Worm (Caenorhabditis elegans) whole organism, mixed stage, embryonic: ENCODE results near the gene R74.7.

Experiments
- M03D4.4 ChIP-seq: sonication (generic microtip); optimal IDR thresholded peaks from 2 replicates; lab custom pipeline; 2017; ENCODE audit warnings: mild to moderate bottlenecking, missing genetic modification characterization, missing compliant biosample characterization
- elt-1 ChIP-seq: sonication (generic microtip); optimal IDR thresholded peaks from 2 replicates; lab custom pipeline; 2017; ENCODE audit warnings: missing genetic modification characterization, mild to moderate bottlenecking, missing compliant biosample characterization, antibody characterized with exemption, moderate library complexity, borderline replicate concordance; ENCODE audit not compliant: insufficient read depth
- lin-13 ChIP-seq: fragments of 150-350 bp; optimal IDR thresholded peaks from 2 replicates; lab custom pipeline; 2014; ENCODE audit warnings: missing biosample characterization, missing genetic modification characterization
- lin-32 ChIP-seq: fragments of 200-800 bp; sonication (Bioruptor generic); optimal IDR thresholded peaks from 2 replicates; lab custom pipeline; 2018; ENCODE audit warnings: mild to moderate bottlenecking, missing genetic modification characterization, missing compliant biosample characterization
- lsy-2 ChIP-seq: fragments of 150-350 bp; optimal IDR thresholded peaks from 2 replicates; lab custom pipeline; 2014; ENCODE audit warnings: missing biosample characterization, missing genetic modification characterization
- mls-2 ChIP-seq: sonication (generic microtip); optimal IDR thresholded peaks from 2 replicates; lab custom pipeline; 2016; ENCODE audit warnings: mild to moderate bottlenecking, missing genetic modification characterization, moderate library complexity, missing compliant biosample characterization
- nhr-12 ChIP-seq: fragments of 150-350 bp; optimal IDR thresholded peaks from 2 replicates; lab custom pipeline; 2014; ENCODE audit warnings: missing biosample characterization, missing genetic modification characterization
- nhr-28 ChIP-seq: fragments of 150-350 bp; optimal IDR thresholded peaks from 2 replicates; lab custom pipeline; 2014; ENCODE audit warnings: missing biosample characterization, missing genetic modification characterization
- pha-4 ChIP-seq: fragments of 150-350 bp; optimal IDR thresholded peaks from 2 replicates; lab custom pipeline; 2018; ENCODE audit warnings: missing biosample characterization, missing genetic modification reagents, missing genetic modification characterization
- sptf-1 ChIP-seq: sonication (generic microtip); optimal IDR thresholded peaks from 2 replicates; lab custom pipeline; 2017; ENCODE audit warnings: mild to moderate bottlenecking, missing genetic modification characterization, moderate library complexity, missing compliant biosample characterization
- unc-120 ChIP-seq: sonication (generic microtip); optimal IDR thresholded peaks from 2 replicates; lab custom pipeline; 2017; ENCODE audit warnings: missing genetic modification characterization, missing compliant biosample characterization; ENCODE audit not compliant: poor library complexity, severe bottlenecking
- unc-62 ChIP-seq: fragments of 150-350 bp; optimal IDR thresholded peaks from 2 replicates; lab custom pipeline; 2014; ENCODE audit warnings: missing biosample characterization, missing genetic modification reagents, missing genetic modification characterization
- ztf-11 ChIP-seq: fragments of 150-350 bp; optimal IDR thresholded peaks from 2 replicates; lab custom pipeline; 2014; ENCODE audit warnings: missing biosample characterization, missing genetic modification characterization

DNA sequence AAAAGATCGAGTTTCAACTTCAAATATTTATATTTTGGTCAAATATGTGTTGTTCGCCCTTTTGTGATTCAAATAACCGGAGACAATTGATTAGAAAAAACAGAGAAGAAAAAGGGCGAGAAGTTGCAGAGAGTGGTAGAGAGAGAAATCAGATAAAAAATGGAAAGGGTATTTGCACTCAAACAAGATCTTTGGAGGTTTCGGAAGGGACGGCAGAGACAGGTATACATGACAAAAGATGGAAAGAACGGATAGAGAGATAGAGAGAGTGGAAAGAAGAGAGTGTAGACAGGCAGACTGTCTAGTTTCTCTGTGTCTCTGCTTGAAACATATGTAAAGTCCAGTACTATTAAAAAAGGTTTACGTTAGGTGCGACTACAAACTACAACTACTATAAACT, 31.9 kb downstream of the R74.7 start:
- TF ChIP-seq nhr-28 (tag; lab: Kevin White, UChicago) (no peak), unc-62 (peak; percentile 2), unc-120 (tag; lab: Kevin White, UChicago) (no peak), lin-13 (peak; percentile 32), ztf-11 (no peak), nhr-12 (no peak), pha-4 (no peak), M03D4.4 (tag; lab: Kevin White, UChicago) (no peak), lsy-2 (tag; lab: Kevin White, UChicago) (no peak), sptf-1 (tag; lab: Kevin White, UChicago) (no peak), mls-2 (no peak), lin-32 (GFP tag; lab: Kevin White, UChicago) (no peak), elt-1 (tag; lab: Kevin White, UChicago) (peak; percentile 38)
